Fruit fly (Drosophila melanogaster) Kc167 (cell line): Measurements from ENCODE around the gene klar.

ENCODE experiments used
- Myc ChIP-seq: fragments of >200 bp; optimal IDR thresholded peaks from 2 replicates; lab custom pipeline; 2017; ENCODE audit warnings: missing external identifiers
- Sin3A ChIP-seq: fragments of >200 bp; optimal IDR thresholded peaks from 2 replicates; lab custom pipeline; 2018; ENCODE audit warnings: missing external identifiers
- h ChIP-seq: fragments of >200 bp; optimal IDR thresholded peaks from 3 replicates; lab custom pipeline; 2018; ENCODE audit warnings: missing external identifiers
- psq ChIP-seq: fragments of >200 bp; optimal IDR thresholded peaks from 2 replicates; lab custom pipeline; 2017; ENCODE audit warnings: missing external identifiers
- ttk ChIP-seq: sonication (Bioruptor generic); optimal IDR thresholded peaks from 2 replicates; lab custom pipeline; 2017; ENCODE audit warnings: missing external identifiers

- no peak for TF ChIP-seq psq (lab: Kevin White, UChicago)
- no peak for TF ChIP-seq Sin3A (lab: Kevin White, UChicago)
- TF ChIP-seq ttk (lab: Kevin White, UChicago), result no peak
- no peak for TF ChIP-seq Myc
- no peak for TF ChIP-seq h (lab: Kevin White, UChicago)
These were observed 8.1 kb upstream of the klar start for dm6 chr3L:548304-549198.
